Fruit fly (Drosophila melanogaster) whole organism, embryonic: ENCODE data around the gene PXo.

Experiments used
- ATbp ChIP-seq: fragments of 200-800 bp; sonication (Bioruptor generic); optimal IDR thresholded peaks from 2 replicates; lab custom pipeline; 2017; ENCODE audit warnings: missing biosample characterization, mild to moderate bottlenecking, missing genetic modification characterization, missing genetic modification reagents
- Atf6 ChIP-seq: fragments of 200-800 bp; sonication (Bioruptor generic); IDR thresholded peaks from 2 replicates; pipeline ENCODE4 v1.3.6; 2022; ENCODE audit warnings: missing biosample characterization, missing genetic modification characterization
- CG1024 ChIP-seq: fragments of 200-800 bp; sonication (Bioruptor generic); IDR thresholded peaks from 2 replicates; pipeline ENCODE4 v1.3.6; 2022; ENCODE audit warnings: missing biosample characterization, missing genetic modification characterization
- CG13123 ChIP-seq: fragments of 200-800 bp; sonication (Bioruptor generic); optimal IDR thresholded peaks from 2 replicates; lab custom pipeline; 2016; ENCODE audit warnings: missing biosample characterization, missing genetic modification characterization
- CG14965 ChIP-seq: fragments of 200-800 bp; sonication (Bioruptor generic); optimal IDR thresholded peaks from 2 replicates; lab custom pipeline; 2016; ENCODE audit warnings: missing biosample characterization, missing genetic modification characterization, borderline replicate concordance
- CG15514 ChIP-seq: fragments of 200-800 bp; sonication (Bioruptor generic); optimal IDR thresholded peaks from 3 replicates; lab custom pipeline; 2017; ENCODE audit warnings: missing biosample characterization, missing genetic modification characterization, mild to moderate bottlenecking, moderate library complexity, missing genetic modification reagents
- CG1602 ChIP-seq: fragments of 200-800 bp; sonication (Bioruptor generic); optimal IDR thresholded peaks from 3 replicates; lab custom pipeline; 2016; ENCODE audit warnings: missing biosample characterization, missing genetic modification characterization
- CG17186 ChIP-seq: fragments of 200-800 bp; sonication (Bioruptor generic); optimal IDR thresholded peaks from 3 replicates; lab custom pipeline; 2017; ENCODE audit warnings: missing biosample characterization, missing genetic modification reagents, missing genetic modification characterization
- CG17568 ChIP-seq: fragments of 200-800 bp; sonication (Bioruptor generic); optimal IDR thresholded peaks from 2 replicates; lab custom pipeline; 2018; ENCODE audit warnings: missing biosample characterization, mild to moderate bottlenecking, missing genetic modification characterization, moderate library complexity
- CG18599 ChIP-seq: fragments of 200-800 bp; sonication (Bioruptor generic); optimal IDR thresholded peaks from 3 replicates; lab custom pipeline; 2017; ENCODE audit warnings: missing biosample characterization, missing genetic modification characterization, mild to moderate bottlenecking, moderate library complexity, missing genetic modification reagents
- CG2199 ChIP-seq: fragments of 200-800 bp; sonication (Bioruptor generic); IDR thresholded peaks from 3 replicates; pipeline ENCODE4 v1.3.6; 2022; ENCODE audit warnings: missing biosample characterization, missing genetic modification characterization
- CG2712 ChIP-seq: fragments of 200-800 bp; optimal IDR thresholded peaks from 3 replicates; lab custom pipeline; 2019; ENCODE audit warnings: missing biosample characterization, mild to moderate bottlenecking, missing genetic modification characterization, moderate library complexity
- CG30403 ChIP-seq: fragments of 200-800 bp; sonication (Bioruptor generic); optimal IDR thresholded peaks from 3 replicates; lab custom pipeline; 2016; ENCODE audit warnings: missing biosample characterization, missing genetic modification characterization
- CG3065 ChIP-seq: fragments of 200-800 bp; sonication (Bioruptor generic); optimal IDR thresholded peaks from 2 replicates; lab custom pipeline; 2016; ENCODE audit warnings: missing biosample characterization, missing genetic modification characterization
- CG31388 ChIP-seq: fragments of 200-800 bp; sonication (Bioruptor generic); optimal IDR thresholded peaks from 2 replicates; lab custom pipeline; 2016; ENCODE audit warnings: missing biosample characterization, missing genetic modification characterization
- CG3847 ChIP-seq: fragments of 200-800 bp; sonication (Bioruptor generic); IDR thresholded peaks from 2 replicates; pipeline ENCODE4 v1.3.6; 2022; ENCODE audit warnings: missing biosample characterization, missing genetic modification characterization
- CG4707 ChIP-seq: fragments of 200-800 bp; sonication (Bioruptor generic); optimal IDR thresholded peaks from 2 replicates; lab custom pipeline; 2018; ENCODE audit warnings: missing biosample characterization, mild to moderate bottlenecking, missing genetic modification characterization, moderate library complexity
- CG4820 ChIP-seq: fragments of 200-800 bp; sonication (Bioruptor generic); optimal IDR thresholded peaks from 3 replicates; lab custom pipeline; 2016; ENCODE audit warnings: missing biosample characterization, missing genetic modification characterization
- CG5953 ChIP-seq: fragments of 200-800 bp; sonication (Bioruptor generic); IDR thresholded peaks from 2 replicates; pipeline ENCODE4 v1.3.6; 2022; ENCODE audit warnings: missing biosample characterization, missing genetic modification characterization
- CG8290 ChIP-seq, 3 experiments: fragments of 200-800 bp; sonication (Bioruptor generic); optimal IDR thresholded peaks; 2 replicates each; lab custom pipeline; 2016 to 2019; ENCODE audit warnings: missing biosample characterization in 3 of 3, missing genetic modification characterization in 3 of 3, mild to moderate bottlenecking in 2 of 3, moderate library complexity in 1 of 3
- CG9797 ChIP-seq: fragments of 200-800 bp; sonication (Bioruptor generic); optimal IDR thresholded peaks from 3 replicates; lab custom pipeline; 2018; ENCODE audit warnings: missing biosample characterization, mild to moderate bottlenecking, missing genetic modification characterization
- CHES-1-like ChIP-seq: fragments of 200-800 bp; sonication (Bioruptor generic); optimal IDR thresholded peaks from 2 replicates; lab custom pipeline; 2016; ENCODE audit warnings: missing biosample characterization, missing genetic modification characterization
- CTCF ChIP-seq: fragments of 200-800 bp; sonication (Bioruptor generic); optimal IDR thresholded peaks from 2 replicates; lab custom pipeline; 2017; ENCODE audit warnings: missing biosample characterization, mild to moderate bottlenecking, missing genetic modification characterization, moderate library complexity
- CrebB ChIP-seq: fragments of 200-800 bp; sonication (Bioruptor generic); optimal IDR thresholded peaks from 3 replicates; lab custom pipeline; 2018; ENCODE audit warnings: missing biosample characterization, mild to moderate bottlenecking, missing genetic modification characterization
- HHEX ChIP-seq: fragments of 200-800 bp; sonication (Bioruptor generic); optimal IDR thresholded peaks from 3 replicates; lab custom pipeline; 2017; ENCODE audit warnings: missing biosample characterization, mild to moderate bottlenecking, missing genetic modification characterization, missing genetic modification reagents
- Hey ChIP-seq: fragments of 200-800 bp; sonication (Bioruptor generic); optimal IDR thresholded peaks from 3 replicates; lab custom pipeline; 2018; ENCODE audit warnings: missing biosample characterization, mild to moderate bottlenecking, missing genetic modification characterization
- Hr78 ChIP-seq, 2 experiments: fragments of 200-800 bp in 1 of 2; fragments of >200 bp in 1 of 2; sonication (Bioruptor generic) in 1 of 2; optimal IDR thresholded peaks; 2 replicates each; lab custom pipeline; 2017 to 2019; ENCODE audit warnings: missing biosample characterization in 2 of 2, missing genetic modification characterization in 2 of 2, mild to moderate bottlenecking in 1 of 2, moderate library complexity in 1 of 2
- Meics ChIP-seq: fragments of 200-800 bp; sonication (Bioruptor generic); optimal IDR thresholded peaks from 2 replicates; lab custom pipeline; 2017; ENCODE audit warnings: missing biosample characterization, mild to moderate bottlenecking, missing genetic modification characterization
- NFAT ChIP-seq: fragments of 200-800 bp; sonication (Bioruptor generic); IDR thresholded peaks from 2 replicates; pipeline ENCODE4 v1.3.6; 2022; ENCODE audit warnings: missing biosample characterization, missing genetic modification characterization
- Nf-YC ChIP-seq: fragments of 200-800 bp; optimal IDR thresholded peaks from 3 replicates; lab custom pipeline; 2019; ENCODE audit warnings: missing biosample characterization, mild to moderate bottlenecking, missing genetic modification characterization, moderate library complexity
- Usf ChIP-seq: fragments of 200-800 bp; sonication (Bioruptor generic); optimal IDR thresholded peaks from 2 replicates; lab custom pipeline; 2017; ENCODE audit warnings: missing genotype, missing biosample characterization, missing genetic modification characterization
- Xrp1 ChIP-seq: fragments of 200-800 bp; sonication (Bioruptor generic); IDR thresholded peaks from 2 replicates; pipeline ENCODE4 v1.3.6; 2022; ENCODE audit warnings: missing biosample characterization, missing genetic modification characterization
- amos ChIP-seq: fragments of 200-800 bp; sonication (Bioruptor generic); IDR thresholded peaks from 2 replicates; pipeline ENCODE4 v1.3.6; 2022; ENCODE audit warnings: missing biosample characterization, missing genetic modification characterization; ENCODE audit not compliant: partially characterized antibody
- az2 ChIP-seq: fragments of 200-800 bp; sonication (Bioruptor generic); optimal IDR thresholded peaks from 3 replicates; lab custom pipeline; 2016; ENCODE audit warnings: missing biosample characterization, missing genetic modification characterization
- exex ChIP-seq: fragments of 200-800 bp; sonication (Bioruptor generic); optimal IDR thresholded peaks from 4 replicates; lab custom pipeline; 2018; ENCODE audit warnings: missing biosample characterization, mild to moderate bottlenecking, missing genetic modification characterization, moderate library complexity
- fd102C ChIP-seq: fragments of 200-800 bp; sonication (Bioruptor generic); optimal IDR thresholded peaks from 2 replicates; lab custom pipeline; 2018; ENCODE audit warnings: missing biosample characterization, mild to moderate bottlenecking, missing genetic modification characterization, moderate library complexity
- fu2 ChIP-seq: fragments of 200-800 bp; sonication (Bioruptor generic); optimal IDR thresholded peaks from 2 replicates; lab custom pipeline; 2016; ENCODE audit warnings: missing biosample characterization, missing genetic modification characterization
- hb ChIP-seq: fragments of 200-800 bp; sonication (Bioruptor generic); IDR thresholded peaks from 3 replicates; pipeline ENCODE4 v1.3.6; 2022; ENCODE audit warnings: missing biosample characterization, missing genetic modification characterization; ENCODE audit not compliant: partially characterized antibody
- jing ChIP-seq: fragments of 200-800 bp; sonication (Bioruptor generic); optimal IDR thresholded peaks from 2 replicates; lab custom pipeline; 2018; ENCODE audit warnings: missing biosample characterization, mild to moderate bottlenecking, missing genetic modification characterization
- mld ChIP-seq: fragments of 200-800 bp; sonication (Bioruptor generic); IDR thresholded peaks from 3 replicates; pipeline ENCODE4 v1.3.6; 2022; ENCODE audit warnings: missing biosample characterization, missing genetic modification characterization; ENCODE audit not compliant: partially characterized antibody
- nau ChIP-seq: fragments of 200-800 bp; sonication (Bioruptor generic); optimal IDR thresholded peaks from 3 replicates; lab custom pipeline; 2017; ENCODE audit warnings: missing biosample characterization, mild to moderate bottlenecking, missing genetic modification characterization, missing genetic modification reagents
- psq ChIP-seq: fragments of 200-800 bp; sonication (Bioruptor generic); optimal IDR thresholded peaks from 2 replicates; lab custom pipeline; 2017; ENCODE audit warnings: missing biosample characterization, missing genetic modification characterization
- repo ChIP-seq: fragments of 200-800 bp; sonication (Bioruptor generic); optimal IDR thresholded peaks from 2 replicates; lab custom pipeline; 2016; ENCODE audit warnings: missing biosample characterization, missing genetic modification characterization
- row ChIP-seq: fragments of 200-800 bp; sonication (Bioruptor generic); IDR thresholded peaks from 3 replicates; pipeline ENCODE4 v1.3.6; 2022; ENCODE audit warnings: missing biosample characterization, missing genetic modification characterization
- sd ChIP-seq: fragments of 200-800 bp; sonication (Bioruptor generic); optimal IDR thresholded peaks from 3 replicates; lab custom pipeline; 2018; ENCODE audit warnings: missing biosample characterization, mild to moderate bottlenecking, missing genetic modification characterization, moderate library complexity
- sens ChIP-seq: fragments of 200-800 bp; sonication (Bioruptor generic); peaks from one replicate; lab custom pipeline; 2016; ENCODE audit warnings: missing biosample characterization, missing genetic modification characterization
- slbo ChIP-seq: fragments of 200-800 bp; sonication (Bioruptor generic); IDR thresholded peaks from 2 replicates; pipeline ENCODE4 v1.3.6; 2022; ENCODE audit warnings: missing biosample characterization, missing genetic modification characterization
- so ChIP-seq: fragments of 200-800 bp; sonication (Bioruptor generic); IDR thresholded peaks from 3 replicates; pipeline ENCODE4 v1.3.6; 2022; ENCODE audit warnings: missing biosample characterization, missing genetic modification characterization
- tin ChIP-seq: fragments of 200-800 bp; sonication (Bioruptor generic); optimal IDR thresholded peaks from 3 replicates; lab custom pipeline; 2016; ENCODE audit warnings: missing biosample characterization, missing genetic modification characterization
- vnd ChIP-seq: fragments of 200-800 bp; sonication (Bioruptor generic); IDR thresholded peaks from 3 replicates; pipeline ENCODE4 v1.3.6; 2022; ENCODE audit warnings: missing biosample characterization, missing genetic modification characterization; ENCODE audit not compliant: partially characterized antibody
- zen ChIP-seq: fragments of 200-800 bp; sonication (Bioruptor generic); optimal IDR thresholded peaks from 3 replicates; lab custom pipeline; 2018; ENCODE audit warnings: missing biosample characterization, mild to moderate bottlenecking, missing genetic modification characterization, moderate library complexity

Gene PXo

dm6 chr3L:5923646-5924122 lies 2.6 kb upstream of the PXo start, which contains the start of gene CG33523 (continued):
- no peak for TF ChIP-seq CG1602 (GFP tag; lab: Kevin White, UChicago)
- no peak for TF ChIP-seq Usf
- no peak for TF ChIP-seq hb
- no peak for TF ChIP-seq CG4820
- no peak for TF ChIP-seq CTCF (GFP tag; lab: Kevin White, UChicago)
- TF ChIP-seq CG1024 (GFP tag; lab: Robert Waterston, UW) = no peak
- no peak for TF ChIP-seq CG2712 (tag; lab: Kevin White, UChicago)
- TF ChIP-seq psq (GFP tag; lab: Kevin White, UChicago) = no peak
- no peak for TF ChIP-seq CG17186 (GFP tag; lab: Kevin White, UChicago)
- no peak for TF ChIP-seq HHEX
- no peak for TF ChIP-seq CG14965 (GFP tag; lab: Kevin White, UChicago)
- TF ChIP-seq CG30403 (GFP tag; lab: Kevin White, UChicago) = no peak
- TF ChIP-seq jing (GFP tag; lab: Kevin White, UChicago) = no peak
- TF ChIP-seq Meics (GFP tag; lab: Kevin White, UChicago) = no peak
- TF ChIP-seq repo (GFP tag; lab: Kevin White, UChicago) = no peak
- TF ChIP-seq so = no peak
- no peak for TF ChIP-seq CG13123 (GFP tag; lab: Kevin White, UChicago)
- no peak for TF ChIP-seq vnd
- TF ChIP-seq CrebB = no peak
- peak; percentile 16; the same call in 1 of the 2 replicates for TF ChIP-seq amos (GFP tag; lab: Robert Waterston, UW)
- no peak for TF ChIP-seq CG8290 (GFP tag; optimal IDR thresholded peaks at IDR 0.05; lab: Kevin White, UChicago)
- peak in 1 of 2 experiments; percentile 53 for TF ChIP-seq CG8290 (tag; optimal IDR thresholded peaks at IDR 0.05; lab: Kevin White, UChicago)
- TF ChIP-seq CG4707 = no peak
- TF ChIP-seq fd102C (GFP tag; lab: Kevin White, UChicago) = no peak
- TF ChIP-seq az2 (GFP tag; lab: Kevin White, UChicago) = no peak
- TF ChIP-seq zen (tag; lab: Kevin White, UChicago) = no peak
- no peak for TF ChIP-seq NFAT
- TF ChIP-seq row (GFP tag; lab: Robert Waterston, UW) = no peak
- no peak for TF ChIP-seq CG5953 (GFP tag; lab: Robert Waterston, UW)
- peak; percentile 68 for TF ChIP-seq sd
- TF ChIP-seq CG3847 (GFP tag; lab: Robert Waterston, UW) = no peak
- no peak for TF ChIP-seq mld (GFP tag; lab: Robert Waterston, UW)
- TF ChIP-seq CG3065 (GFP tag; lab: Kevin White, UChicago) = no peak
- TF ChIP-seq slbo = no peak
- peak; percentile 33 for TF ChIP-seq CG18599 (GFP tag; lab: Kevin White, UChicago)
- no peak for TF ChIP-seq tin (GFP tag; lab: Kevin White, UChicago)
- no peak for TF ChIP-seq ATbp (GFP tag; lab: Kevin White, UChicago)
- TF ChIP-seq CG17568 = no peak
- peak; percentile 39; the same call in 1 of the 2 replicates for TF ChIP-seq Atf6
- no peak for TF ChIP-seq CG2199 (GFP tag; lab: Robert Waterston, UW)
- peak; percentile 23 for TF ChIP-seq CG15514 (GFP tag; lab: Kevin White, UChicago)
- peak in 1 of 2 experiments; percentile 100 for TF ChIP-seq Hr78 (GFP tag; optimal IDR thresholded peaks at IDR 0.05; lab: Kevin White, UChicago)
- TF ChIP-seq fu2 = no peak
- peak; percentile 14 for TF ChIP-seq Hey (tag; lab: Kevin White, UChicago)
- TF ChIP-seq Nf-YC (tag; lab: Kevin White, UChicago) = peak; percentile 27
- no peak for TF ChIP-seq CG31388
- no peak for TF ChIP-seq nau (GFP tag; lab: Kevin White, UChicago)
- peak; percentile 58 for TF ChIP-seq sens (GFP tag; lab: Kevin White, UChicago)
- no peak for TF ChIP-seq CG9797 (GFP tag; lab: Kevin White, UChicago)
- TF ChIP-seq CHES-1-like = no peak
- peak; percentile 76 for TF ChIP-seq exex (tag; lab: Kevin White, UChicago)
- no peak for TF ChIP-seq Xrp1 (GFP tag; lab: Robert Waterston, UW)
